Worm (Caenorhabditis elegans): ENCODE data around the gene lgc-29.

lgc-29 gene

ce11 chrV:4190232-4190631 is 51.4 kb downstream of the lgc-29 start:
- TF ChIP-seq dsc-1 (tag; optimal IDR thresholded peaks at IDR 0.05): no peak
- peak; percentile 7 for TF ChIP-seq ama-1 (optimal IDR thresholded peaks at IDR 0.05)
- no peak for TF ChIP-seq efl-1 (optimal IDR thresholded peaks at IDR 0.05)
- TF ChIP-seq efl-1 (GFP tag; optimal IDR thresholded peaks at IDR 0.05 in 1 of 2): peak in 1 of 2 experiments; percentile 2
- no peak for TF ChIP-seq efl-3 (GFP tag; optimal IDR thresholded peaks at IDR 0.05)

Data from whole organism, L1 larva.